Worm (Caenorhabditis elegans) whole organism, late embryonic: Measurements from ENCODE around the gene cwp-3.
A peak's percentile ranks its signal among the peaks of the same experiment; 100 is the strongest.

ENCODE experiments used
- C08G9.2 ChIP-seq: sonication (generic microtip); optimal IDR thresholded peaks from 2 replicates; lab custom pipeline; 2016; ENCODE audit warnings: mild to moderate bottlenecking, missing genetic modification characterization, moderate library complexity, missing compliant biosample characterization
- C38D4.7 ChIP-seq: fragments of 200-800 bp; sonication (Bioruptor generic); optimal IDR thresholded peaks from 2 replicates; lab custom pipeline; 2018; ENCODE audit warnings: mild to moderate bottlenecking, missing genetic modification characterization, moderate library complexity, missing compliant biosample characterization
- F13H6.1 ChIP-seq: sonication (generic microtip); optimal IDR thresholded peaks from 2 replicates; lab custom pipeline; 2016; ENCODE audit warnings: missing genetic modification characterization, missing compliant biosample characterization
- K02D7.2 ChIP-seq: sonication (generic microtip); optimal IDR thresholded peaks from 2 replicates; lab custom pipeline; 2017; ENCODE audit warnings: mild to moderate bottlenecking, missing genetic modification characterization, missing compliant biosample characterization
- Y22D7AL.16 ChIP-seq: sonication (generic microtip); optimal IDR thresholded peaks from 2 replicates; lab custom pipeline; 2016; ENCODE audit warnings: missing genetic modification characterization, missing compliant biosample characterization
- ahr-1 ChIP-seq: sonication (generic microtip); optimal IDR thresholded peaks from 2 replicates; lab custom pipeline; 2016; ENCODE audit warnings: missing genetic modification characterization, missing compliant biosample characterization
- ama-1 ChIP-seq: fragments of 150-350 bp; optimal IDR thresholded peaks from 2 replicates; lab custom pipeline; 2014
- ceh-14 ChIP-seq: sonication (generic microtip); optimal IDR thresholded peaks from 2 replicates; lab custom pipeline; 2016; ENCODE audit warnings: missing genotype, missing genetic modification characterization, missing compliant biosample characterization
- ceh-2 ChIP-seq: sonication (generic microtip); optimal IDR thresholded peaks from 2 replicates; lab custom pipeline; 2016; ENCODE audit warnings: missing genotype, missing genetic modification characterization, missing compliant biosample characterization
- ceh-22 ChIP-seq: sonication (generic microtip); optimal IDR thresholded peaks from 2 replicates; lab custom pipeline; 2017; ENCODE audit warnings: missing biosample characterization, missing genetic modification characterization
- ceh-24 ChIP-seq: sonication (generic microtip); optimal IDR thresholded peaks from 2 replicates; lab custom pipeline; 2016; ENCODE audit warnings: mild to moderate bottlenecking, missing genetic modification characterization, missing compliant biosample characterization
- ceh-34 ChIP-seq: sonication (generic microtip); optimal IDR thresholded peaks from 2 replicates; lab custom pipeline; 2016; ENCODE audit warnings: mild to moderate bottlenecking, missing genetic modification characterization, missing compliant biosample characterization
- ceh-6 ChIP-seq: fragments of 200-800 bp; sonication (Bioruptor generic); optimal IDR thresholded peaks from 2 replicates; lab custom pipeline; 2018; ENCODE audit warnings: mild to moderate bottlenecking, missing genetic modification characterization, missing compliant biosample characterization
- ceh-9 ChIP-seq: sonication (generic microtip); optimal IDR thresholded peaks from 2 replicates; lab custom pipeline; 2016; ENCODE audit warnings: mild to moderate bottlenecking, missing genetic modification characterization, inconsistent platforms, missing compliant biosample characterization
- dmd-4 ChIP-seq: sonication (generic microtip); optimal IDR thresholded peaks from 2 replicates; lab custom pipeline; 2016; ENCODE audit warnings: borderline replicate concordance, missing genetic modification characterization, missing compliant biosample characterization
- dve-1 ChIP-seq: sonication (generic microtip); optimal IDR thresholded peaks from 2 replicates; lab custom pipeline; 2017; ENCODE audit warnings: antibody characterized with exemption, mild to moderate bottlenecking, missing genetic modification characterization, missing compliant biosample characterization
- elt-2 ChIP-seq: sonication (generic microtip); optimal IDR thresholded peaks from 2 replicates; lab custom pipeline; 2016; ENCODE audit warnings: missing genetic modification reagents, missing genetic modification characterization, missing compliant biosample characterization
- elt-4 ChIP-seq: sonication (generic microtip); optimal IDR thresholded peaks from 2 replicates; lab custom pipeline; 2016; ENCODE audit warnings: missing genetic modification characterization, missing compliant biosample characterization
- ets-4 ChIP-seq: sonication (generic microtip); optimal IDR thresholded peaks from 2 replicates; lab custom pipeline; 2016; ENCODE audit warnings: missing genetic modification characterization, missing compliant biosample characterization
- fkh-10 ChIP-seq: fragments of 150-350 bp; optimal IDR thresholded peaks from 2 replicates; lab custom pipeline; 2014; ENCODE audit warnings: missing biosample characterization, missing genetic modification reagents, missing genetic modification characterization
- fkh-6 ChIP-seq: sonication (generic microtip); optimal IDR thresholded peaks from 2 replicates; lab custom pipeline; 2016; ENCODE audit warnings: missing genetic modification characterization, missing compliant biosample characterization
- gmeb-2 ChIP-seq: sonication (generic microtip); optimal IDR thresholded peaks from 2 replicates; lab custom pipeline; 2016; ENCODE audit warnings: missing genetic modification characterization, inconsistent platforms, missing compliant biosample characterization
- hlh-13 ChIP-seq: fragments of 200-800 bp; sonication (Bioruptor generic); optimal IDR thresholded peaks from 2 replicates; lab custom pipeline; 2018; ENCODE audit warnings: mild to moderate bottlenecking, missing genetic modification characterization, missing compliant biosample characterization
- hlh-15 ChIP-seq: sonication (generic microtip); optimal IDR thresholded peaks from 2 replicates; lab custom pipeline; 2016; ENCODE audit warnings: missing genetic modification characterization, missing compliant biosample characterization
- hlh-8 ChIP-seq: sonication (generic microtip); optimal IDR thresholded peaks from 2 replicates; lab custom pipeline; 2016; ENCODE audit warnings: missing genotype, missing genetic modification characterization, missing compliant biosample characterization
- madf-2 ChIP-seq: sonication (generic microtip); optimal IDR thresholded peaks from 2 replicates; lab custom pipeline; 2017; ENCODE audit warnings: missing genetic modification characterization, missing compliant biosample characterization
- mec-3 ChIP-seq: sonication (generic microtip); optimal IDR thresholded peaks from 2 replicates; lab custom pipeline; 2016; ENCODE audit warnings: borderline replicate concordance, missing genetic modification characterization, missing compliant biosample characterization
- nhr-11 ChIP-seq: fragments of 150-350 bp; optimal IDR thresholded peaks from 2 replicates; lab custom pipeline; 2014; ENCODE audit warnings: missing biosample characterization, missing genetic modification characterization
- nhr-232 ChIP-seq: sonication (generic microtip); optimal IDR thresholded peaks from 2 replicates; lab custom pipeline; 2016; ENCODE audit warnings: missing genetic modification characterization, missing compliant biosample characterization
- npax-4 ChIP-seq: sonication (generic microtip); optimal IDR thresholded peaks from 2 replicates; lab custom pipeline; 2016; ENCODE audit warnings: missing genetic modification characterization, missing compliant biosample characterization
- odd-2 ChIP-seq: sonication (generic microtip); optimal IDR thresholded peaks from 2 replicates; lab custom pipeline; 2017; ENCODE audit warnings: antibody characterized with exemption, mild to moderate bottlenecking, missing genetic modification characterization, missing compliant biosample characterization
- pag-3 ChIP-seq: sonication (generic microtip); optimal IDR thresholded peaks from 2 replicates; lab custom pipeline; 2016; ENCODE audit warnings: missing compliant biosample characterization, missing genetic modification characterization, borderline replicate concordance
- pat-9 ChIP-seq: fragments of 200-800 bp; sonication (Bioruptor generic); optimal IDR thresholded peaks from 2 replicates; lab custom pipeline; 2018; ENCODE audit warnings: mild to moderate bottlenecking, missing genetic modification characterization, moderate library complexity, missing compliant biosample characterization
- pax-1 ChIP-seq: fragments of 150-350 bp; optimal IDR thresholded peaks from 2 replicates; lab custom pipeline; 2014; ENCODE audit warnings: missing biosample characterization, missing genetic modification characterization
- pha-2 ChIP-seq: sonication (generic microtip); optimal IDR thresholded peaks from 2 replicates; lab custom pipeline; 2017; ENCODE audit warnings: mild to moderate bottlenecking, missing genetic modification characterization, missing compliant biosample characterization
- pqm-1 ChIP-seq: sonication (generic microtip); optimal IDR thresholded peaks from 2 replicates; lab custom pipeline; 2016; ENCODE audit warnings: missing genetic modification characterization, missing compliant biosample characterization
- pros-1 ChIP-seq: fragments of 150-350 bp; optimal IDR thresholded peaks from 2 replicates; lab custom pipeline; 2014; ENCODE audit warnings: missing biosample characterization, missing genetic modification reagents, missing genetic modification characterization
- sox-2 ChIP-seq: fragments of 200-800 bp; sonication (Bioruptor generic); IDR thresholded peaks from 2 replicates; pipeline ENCODE4 v1.3.6; 2022; ENCODE audit warnings: missing genetic modification reagents, missing genetic modification characterization, missing compliant biosample characterization
- sox-4 ChIP-seq: sonication (generic microtip); optimal IDR thresholded peaks from 2 replicates; lab custom pipeline; 2017; ENCODE audit warnings: mild to moderate bottlenecking, missing genetic modification characterization, inconsistent platforms, missing compliant biosample characterization
- unc-3 ChIP-seq, 2 experiments: fragments of 200-800 bp in 1 of 2; sonication (Bioruptor generic) in 1 of 2; sonication (generic microtip) in 1 of 2; conservative IDR thresholded peaks in 1 of 2; optimal IDR thresholded peaks in 1 of 2; 2 replicates each; pipeline versions ENCODE4 v1.3.6 to Lab custom; 2016 to 2022; ENCODE audit warnings: missing compliant biosample characterization in 2 of 2, missing genetic modification characterization in 2 of 2, missing genetic modification reagents in 1 of 2
- unc-42 ChIP-seq: sonication (generic microtip); optimal IDR thresholded peaks from 2 replicates; lab custom pipeline; 2016; ENCODE audit warnings: missing genotype, missing genetic modification characterization, missing compliant biosample characterization
- unc-55 ChIP-seq: sonication (generic microtip); optimal IDR thresholded peaks from 2 replicates; lab custom pipeline; 2017; ENCODE audit warnings: missing biosample characterization, missing genetic modification reagents, missing genetic modification characterization
- unc-86 ChIP-seq: sonication (generic microtip); optimal IDR thresholded peaks from 2 replicates; lab custom pipeline; 2016; ENCODE audit warnings: missing genetic modification characterization, missing compliant biosample characterization

cwp-3 gene

DNA sequence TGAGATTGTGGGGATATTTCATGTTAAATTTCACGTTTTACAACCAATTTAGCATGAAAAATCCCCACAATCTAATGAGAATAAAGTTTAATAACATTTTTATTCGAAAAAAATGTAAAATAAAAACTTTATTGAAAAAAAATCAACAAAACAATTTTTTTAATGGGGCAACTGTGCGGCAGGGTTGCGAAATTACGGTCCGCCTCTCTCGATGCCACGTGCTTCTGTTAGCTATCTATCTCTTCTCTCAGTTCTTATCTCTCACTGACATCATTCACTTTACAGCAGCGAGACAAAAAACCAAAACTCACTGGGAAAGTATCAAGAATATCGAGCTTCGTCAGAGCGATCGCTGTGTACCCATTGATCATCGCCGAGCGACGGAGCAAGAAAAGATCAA is 22.0 kb upstream of the cwp-3 start:
- TF ChIP-seq ceh-9 (tag; lab: Kevin White, UChicago): no peak
- no peak for TF ChIP-seq pat-9 (tag; lab: Kevin White, UChicago)
- TF ChIP-seq unc-86 (tag; lab: Kevin White, UChicago): no peak
- no peak for TF ChIP-seq npax-4 (tag; lab: Kevin White, UChicago)
- TF ChIP-seq ceh-14: no peak
- no peak for TF ChIP-seq hlh-13 (GFP tag; lab: Kevin White, UChicago)
- no peak for TF ChIP-seq ahr-1
- TF ChIP-seq sox-2 (GFP tag; lab: Robert Waterston, UW): no peak
- no peak for TF ChIP-seq C08G9.2 (tag; lab: Kevin White, UChicago)
- no peak for TF ChIP-seq hlh-15 (tag; lab: Kevin White, UChicago)
- no peak for TF ChIP-seq pros-1 (tag; lab: Kevin White, UChicago)
- TF ChIP-seq ceh-2 (tag; lab: Kevin White, UChicago): no peak
- no peak for TF ChIP-seq ceh-6 (GFP tag; lab: Kevin White, UChicago)
- no peak for TF ChIP-seq nhr-232 (tag; lab: Kevin White, UChicago)
- no peak for TF ChIP-seq nhr-11 (tag; lab: Kevin White, UChicago)
- TF ChIP-seq madf-2: no peak

- no peak for TF ChIP-seq npax-4 (tag; lab: Kevin White, UChicago)
- no peak for TF ChIP-seq C08G9.2 (tag; lab: Kevin White, UChicago)
Measured at ce11 chrV:4823323-4823682, 19.3 kb upstream of the cwp-3 start, which contains the start of gene adss-1. Gene adss-1 (minus strand): TSS chrV:4823423.

DNA sequence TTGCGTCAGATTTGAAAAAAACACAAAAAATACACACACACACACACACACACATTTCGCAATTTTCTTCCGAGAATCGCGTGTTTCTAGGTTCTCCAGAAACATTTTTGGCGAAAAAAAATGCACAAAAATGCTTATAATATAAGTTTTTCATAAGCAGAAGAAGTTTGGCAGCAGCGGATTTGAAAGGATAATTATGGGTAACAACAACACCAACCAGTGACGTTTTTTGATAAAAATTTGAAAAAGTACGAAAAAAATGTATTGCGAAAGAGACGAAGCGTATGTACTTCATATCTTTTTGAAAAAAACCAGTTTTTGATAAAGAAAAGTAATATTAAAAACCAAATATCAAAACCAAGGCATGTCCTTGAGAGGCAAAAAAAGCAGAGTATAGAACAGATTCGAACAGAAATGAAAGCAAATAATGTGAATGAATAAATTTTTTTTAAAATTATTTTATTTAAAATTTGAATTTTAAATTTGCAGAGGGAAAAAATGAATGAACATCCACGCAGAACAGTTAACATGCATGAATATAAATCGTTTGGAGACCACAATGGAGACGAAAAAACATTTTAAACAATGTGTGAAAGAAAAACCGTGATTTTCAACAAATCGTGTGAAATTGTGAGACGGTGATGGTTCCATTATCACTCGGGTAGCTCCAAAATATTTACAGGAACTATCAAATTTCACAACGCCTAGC is 18.8 kb upstream of the cwp-3 start:
- TF ChIP-seq ama-1 (lab: Kevin White, UChicago): no peak
- TF ChIP-seq hlh-8: no peak
- no peak for TF ChIP-seq unc-86 (tag; lab: Kevin White, UChicago)
- TF ChIP-seq fkh-6 (tag; lab: Kevin White, UChicago): no peak
- TF ChIP-seq sox-4 (tag; lab: Kevin White, UChicago): no peak
- no peak for TF ChIP-seq unc-42 (tag; lab: Kevin White, UChicago)
- no peak for TF ChIP-seq elt-2
- TF ChIP-seq K02D7.2 (tag; lab: Kevin White, UChicago): no peak
- no peak for TF ChIP-seq ceh-2 (tag; lab: Kevin White, UChicago)

DNA sequence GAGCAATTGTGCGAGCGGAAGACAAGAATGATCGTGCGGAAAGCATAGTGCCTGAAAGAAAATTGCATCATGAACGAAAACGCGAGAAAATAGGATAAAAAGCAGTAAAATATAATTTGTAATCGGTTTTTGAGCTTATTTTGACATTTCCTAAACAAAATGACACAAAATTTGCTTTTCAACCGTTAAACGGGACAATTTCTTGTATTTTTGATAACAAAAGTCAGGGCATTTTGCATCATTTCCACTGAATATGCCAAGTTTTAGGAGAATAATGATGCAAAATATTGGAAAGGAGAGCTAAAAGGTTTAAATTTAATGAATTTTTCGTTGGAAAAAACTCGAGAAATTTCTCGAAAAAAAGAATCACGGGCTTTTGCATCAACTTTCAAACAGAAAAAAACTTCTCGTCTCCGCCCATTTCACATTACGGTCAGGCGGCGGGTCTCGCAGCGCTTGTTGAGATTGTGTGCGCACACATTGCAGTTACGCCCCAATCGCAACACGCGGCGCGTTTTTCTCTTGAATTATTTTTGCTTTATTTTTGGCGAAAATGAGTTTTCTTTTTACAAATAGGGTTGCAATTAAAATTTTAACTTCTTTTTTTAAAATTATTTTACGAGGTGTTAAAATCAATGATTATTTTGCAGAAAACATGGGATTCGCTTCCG is 15.8 kb upstream of the cwp-3 start, which contains the start of the genes hsp-6 and C37H5.5:
Gene hsp-6 (minus strand): TSS at position 51 of the 671 bp plus-strand sequence.
Gene C37H5.5 (plus strand): TSS at position 651 of the 671 bp plus-strand sequence.
- TF ChIP-seq hlh-8 (no peak), elt-4 (no peak), F13H6.1 (tag; lab: Kevin White, UChicago) (peak; percentile 5), ceh-9 (tag; lab: Kevin White, UChicago) (no peak), dmd-4 (tag; lab: Kevin White, UChicago) (no peak), K02D7.2 (tag; lab: Kevin White, UChicago) (no peak), elt-2 (peak; percentile 38), ceh-24 (no peak), mec-3 (tag; lab: Kevin White, UChicago) (no peak), ceh-14 (peak; percentile 10), fkh-10 (GFP tag; lab: Kevin White, UChicago) (no peak), odd-2 (tag; lab: Kevin White, UChicago) (no peak), C08G9.2 (tag; lab: Kevin White, UChicago) (no peak), pag-3 (tag; lab: Kevin White, UChicago) (no peak), ceh-6 (GFP tag; lab: Kevin White, UChicago) (no peak), ets-4 (peak; percentile 40), ceh-22 (no peak), Y22D7AL.16 (tag; lab: Kevin White, UChicago) (no peak), gmeb-2 (tag; lab: Kevin White, UChicago) (no peak), pax-1 (tag; lab: Kevin White, UChicago) (peak; percentile 65), pha-2 (tag; lab: Kevin White, UChicago) (no peak), dve-1 (tag; lab: Kevin White, UChicago) (no peak), pqm-1 (no peak), unc-55 (peak; percentile 14), ama-1 (lab: Kevin White, UChicago) (no peak), pat-9 (tag; lab: Kevin White, UChicago) (no peak), C38D4.7 (no peak), unc-42 (tag; lab: Kevin White, UChicago) (peak; percentile 52), hlh-15 (tag; lab: Kevin White, UChicago) (no peak), ceh-34 (peak; percentile 39), unc-3 (GFP tag; conservative IDR thresholded peaks at IDR 0.05; lab: Robert Waterston, UW) (no peak), unc-3 (tag; optimal IDR thresholded peaks at IDR 0.05; lab: Kevin White, UChicago) (no peak)
